Worm (Caenorhabditis elegans): ENCODE results near the gene F45E12.6.

The F45E12.6 gene

DNA sequence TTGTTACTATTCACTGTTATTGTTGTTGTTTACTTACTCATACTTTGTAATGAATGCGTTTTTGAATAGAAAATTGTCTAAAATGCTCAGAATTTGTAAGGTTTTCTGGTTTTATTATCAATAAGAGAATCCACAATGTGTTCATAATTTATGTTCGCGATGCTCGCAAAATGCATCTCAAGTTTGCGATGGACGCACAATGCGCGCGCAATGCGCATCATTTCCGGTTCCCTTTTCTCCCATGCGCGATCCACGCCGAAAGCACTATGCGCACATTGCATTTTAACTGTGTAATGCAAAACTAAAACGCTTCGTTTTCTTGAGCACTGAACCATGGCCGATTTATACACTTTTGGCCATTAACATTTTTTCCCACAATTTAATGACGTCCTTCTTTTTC is 5.5 kb upstream of the F45E12.6 start:
- TF ChIP-seq zip-11 (GFP tag; IDR thresholded peaks at IDR 0.05) (0 out of 2 replicates have a peak, but pooled peaks have one; percentile 28), dmd-8 (GFP tag; IDR thresholded peaks at IDR 0.05) (0 out of 2 replicates have a peak, but pooled peaks have one; percentile 38), F26F4.8 (GFP tag; conservative IDR thresholded peaks at IDR 0.05) (0 out of 2 replicates have a peak, but pooled peaks have one; percentile 41), madf-5 (GFP tag; IDR thresholded peaks at IDR 0.05) (0 out of 4 replicates have a peak, but pooled peaks of 1 of the 2 experiments have one; percentile 21), lin-15B (tag; optimal IDR thresholded peaks at IDR 0.05) (no peak), F37D6.2 (tag; optimal IDR thresholded peaks at IDR 0.05) (peak; percentile 38), nhr-42 (GFP tag; IDR thresholded peaks at IDR 0.05) (peak; percentile 74), Y48G9A.11 (GFP tag; IDR thresholded peaks at IDR 0.05) (0 out of 2 replicates have a peak, but pooled peaks have one; percentile 41), ZK546.5 (tag; optimal IDR thresholded peaks at IDR 0.05) (no peak), daf-8 (GFP tag; IDR thresholded peaks at IDR 0.05) (no peak), Y75B8A.6 (GFP tag; IDR thresholded peaks at IDR 0.05) (0 out of 2 replicates have a peak, but pooled peaks have one; percentile 31), aha-1 (tag) (no peak), arid-1 (GFP tag; conservative IDR thresholded peaks at IDR 0.05) (peak; percentile 64; the same call in 1 of the 2 replicates), egl-43 (GFP tag; IDR thresholded peaks at IDR 0.05) (peak; percentile 77; the same call in 1 of the 2 replicates), daf-19 (GFP tag; conservative IDR thresholded peaks at IDR 0.05) (peak; percentile 67; the same call in 1 of the 2 replicates), ctbp-1 (GFP tag; IDR thresholded peaks at IDR 0.05) (peak; percentile 76), unc-62 (GFP tag; optimal IDR thresholded peaks at IDR 0.05 in 1 of 2) (peak in 1 of 2 experiments; percentile 0), unc-62 (tag; optimal IDR thresholded peaks at IDR 0.05) (no peak), rbr-2 (tag; optimal IDR thresholded peaks at IDR 0.05) (no peak), lim-7 (GFP tag; IDR thresholded peaks at IDR 0.05) (0 out of 2 replicates have a peak, but pooled peaks have one; percentile 39), hmg-1.1 (GFP tag; IDR thresholded peaks at IDR 0.05) (peak; percentile 49; the same call in 1 of the 2 replicates), dmd-6 (GFP tag; IDR thresholded peaks at IDR 0.05) (0 out of 2 replicates have a peak, but pooled peaks have one; percentile 15), gei-8 (GFP tag; optimal IDR thresholded peaks at IDR 0.05) (peak; percentile 64), daf-16 (GFP tag; optimal IDR thresholded peaks at IDR 0.05) (peak in 1 of 2 experiments; percentile 55), daf-16 (tag; optimal IDR thresholded peaks at IDR 0.05) (no peak), hif-1 (tag; optimal IDR thresholded peaks at IDR 0.05) (peak in 1 of 2 experiments; percentile 61), php-3 (GFP tag; IDR thresholded peaks at IDR 0.05) (0 out of 2 replicates have a peak, but pooled peaks have one; percentile 43), ama-1 (optimal IDR thresholded peaks at IDR 0.05) (no peak), ceh-20 (GFP tag; IDR thresholded peaks at IDR 0.05) (0 out of 2 replicates have a peak, but pooled peaks have one; percentile 35), ceh-62 (tag; optimal IDR thresholded peaks at IDR 0.05) (no peak), spr-3 (GFP tag; optimal IDR thresholded peaks at IDR 0.05) (peak; percentile 14), madf-9 (GFP tag; conservative IDR thresholded peaks at IDR 0.05) (0 out of 2 replicates have a peak, but pooled peaks have one; percentile 10), zfp-3 (GFP tag; conservative IDR thresholded peaks at IDR 0.05) (0 out of 2 replicates have a peak, but pooled peaks have one; percentile 43), vab-7 (GFP tag; IDR thresholded peaks at IDR 0.05) (peak; percentile 33; the same call in 1 of the 2 replicates), fos-1 (tag; optimal IDR thresholded peaks at IDR 0.05) (no peak), ztf-7 (tag; optimal IDR thresholded peaks at IDR 0.05) (no peak)

DNA sequence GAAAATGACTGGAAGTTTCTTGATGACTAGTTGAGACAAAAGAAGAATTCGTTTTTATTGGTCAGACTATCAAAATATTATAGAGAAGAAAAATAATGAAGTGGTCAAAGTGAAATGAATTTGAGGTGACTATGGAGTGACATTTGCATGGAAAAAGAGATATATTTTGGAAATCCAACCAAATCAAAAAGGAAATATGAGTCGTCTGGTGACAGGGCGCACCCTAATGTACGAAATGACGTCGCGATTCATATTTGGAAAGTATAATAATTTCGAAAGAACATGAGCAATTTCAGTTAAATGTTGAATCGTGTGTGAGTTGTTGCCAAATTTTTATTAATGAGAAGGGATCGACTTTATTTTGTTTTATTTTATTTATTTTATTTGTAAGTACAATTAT is 3.5 kb upstream of the F45E12.6 start, which contains the start of gene F21D12.2:
F21D12.2 (plus strand) TSS at position 301 of the 400 bp plus-strand sequence.
- TF ChIP-seq aly-2 (tag; optimal IDR thresholded peaks at IDR 0.05) (no peak), ceh-28 (tag; optimal IDR thresholded peaks at IDR 0.05) (no peak), hlh-11 (tag; optimal IDR thresholded peaks at IDR 0.05) (no peak), hif-1 (tag; optimal IDR thresholded peaks at IDR 0.05) (no peak), lir-3 (tag; optimal IDR thresholded peaks at IDR 0.05) (no peak), fkh-10 (GFP tag; optimal IDR thresholded peaks at IDR 0.05) (no peak), spr-3 (GFP tag; optimal IDR thresholded peaks at IDR 0.05) (no peak), F49E8.2 (tag; optimal IDR thresholded peaks at IDR 0.05; ENCODE audit: borderline replicate concordance) (no peak), daf-12 (tag; optimal IDR thresholded peaks at IDR 0.05) (no peak), lim-7 (GFP tag; IDR thresholded peaks at IDR 0.05) (no peak), ceh-62 (tag; optimal IDR thresholded peaks at IDR 0.05) (no peak), zip-11 (GFP tag; IDR thresholded peaks at IDR 0.05) (no peak)

Data from whole organism, L4 larva.